Worm (Caenorhabditis elegans): ENCODE results near the gene dnj-2.
"Not testable (repeated sequence)": the region's sequence is repeated elsewhere in the genome, so short reads cannot be mapped to it uniquely, and the experiment has no call there.

Gene dnj-2

DNA sequence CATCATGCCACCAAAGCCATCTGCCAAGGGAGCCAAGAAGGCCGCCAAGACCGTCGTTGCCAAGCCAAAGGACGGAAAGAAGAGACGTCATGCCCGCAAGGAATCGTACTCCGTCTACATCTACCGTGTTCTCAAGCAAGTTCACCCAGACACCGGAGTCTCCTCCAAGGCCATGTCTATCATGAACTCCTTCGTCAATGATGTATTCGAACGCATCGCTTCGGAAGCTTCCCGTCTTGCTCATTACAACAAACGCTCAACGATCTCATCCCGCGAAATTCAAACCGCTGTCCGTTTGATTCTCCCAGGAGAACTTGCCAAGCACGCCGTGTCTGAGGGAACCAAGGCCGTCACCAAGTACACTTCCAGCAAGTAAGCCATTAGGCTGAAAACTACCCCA, 11.0 kb upstream of the dnj-2 start, which contains the start of gene his-48:
TSS of gene his-48 (plus strand) at position 5 of the 400 bp plus-strand sequence.
- TF ChIP-seq nhr-28 (tag; optimal IDR thresholded peaks at IDR 0.05); nhr-12 (tag; optimal IDR thresholded peaks at IDR 0.05); flh-1 (GFP tag; optimal IDR thresholded peaks at IDR 0.05): not testable (repeated sequence)

DNA sequence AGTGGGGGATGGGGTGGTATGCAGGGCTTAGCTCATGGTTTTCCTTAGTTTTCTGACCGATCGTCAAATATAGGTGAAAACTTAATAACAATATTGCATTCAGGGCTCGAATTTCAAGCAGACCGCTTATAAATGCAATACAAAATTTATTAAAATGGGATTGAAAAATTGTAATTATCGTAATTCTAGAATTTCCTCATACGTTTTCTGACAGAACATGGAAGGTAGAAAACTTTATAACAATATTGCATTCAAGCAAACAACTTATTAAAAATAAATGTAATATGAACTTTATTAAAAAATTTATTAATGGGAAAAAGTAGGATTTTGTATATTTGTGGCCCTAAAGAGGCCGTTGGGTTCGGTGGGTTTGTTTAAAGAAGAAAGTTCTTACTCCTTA, 9.9 kb upstream of the dnj-2 start:
- TF ChIP-seq pha-4 (tag; optimal IDR thresholded peaks at IDR 0.05) (no peak), blmp-1 (tag; optimal IDR thresholded peaks at IDR 0.05) (no peak), cnd-1 (tag; optimal IDR thresholded peaks at IDR 0.05) (no peak), mls-2 (tag; optimal IDR thresholded peaks at IDR 0.05) (no peak), ztf-11 (tag; optimal IDR thresholded peaks at IDR 0.05) (no peak), ces-1 (GFP tag; optimal IDR thresholded peaks at IDR 0.05) (no peak), flh-1 (GFP tag; optimal IDR thresholded peaks at IDR 0.05) (no peak), lin-13 (tag; optimal IDR thresholded peaks at IDR 0.05) (no peak), lsy-2 (tag; optimal IDR thresholded peaks at IDR 0.05) (no peak), elt-1 (tag; optimal IDR thresholded peaks at IDR 0.05; ENCODE audit: borderline replicate concordance, insufficient read depth) (no peak), unc-62 (GFP tag; optimal IDR thresholded peaks at IDR 0.05) (no peak), bed-3 (GFP tag; optimal IDR thresholded peaks at IDR 0.05) (no peak), sptf-1 (tag; optimal IDR thresholded peaks at IDR 0.05) (no peak), hlh-1 (tag; optimal IDR thresholded peaks at IDR 0.05) (no peak), ceh-83 (GFP tag; optimal IDR thresholded peaks at IDR 0.05) (no peak)

DNA sequence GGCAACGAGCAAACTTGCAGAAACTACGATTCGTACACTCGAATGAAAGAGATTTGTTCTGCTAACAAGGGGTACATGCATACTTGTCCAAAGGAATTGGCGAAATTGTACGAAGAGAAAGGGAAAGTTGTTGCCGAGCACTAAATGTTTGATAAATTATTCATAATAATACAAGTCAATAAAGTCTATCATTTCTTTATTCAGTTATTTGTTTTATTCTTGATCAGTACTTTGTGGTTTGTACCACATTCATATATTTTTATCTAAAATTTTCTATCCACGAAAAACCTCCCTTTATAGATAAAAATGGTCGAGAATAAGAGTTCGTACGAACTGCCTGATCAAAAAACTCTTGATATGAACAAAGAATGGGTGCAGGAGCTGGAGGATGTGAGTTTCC, 6.7 kb upstream of the dnj-2 start, which contains the start of gene edg-1:
TSS of gene edg-1 (plus strand) at position 301 of the 400 bp plus-strand sequence.
- TF ChIP-seq sptf-1 (tag; optimal IDR thresholded peaks at IDR 0.05), result no peak

DNA sequence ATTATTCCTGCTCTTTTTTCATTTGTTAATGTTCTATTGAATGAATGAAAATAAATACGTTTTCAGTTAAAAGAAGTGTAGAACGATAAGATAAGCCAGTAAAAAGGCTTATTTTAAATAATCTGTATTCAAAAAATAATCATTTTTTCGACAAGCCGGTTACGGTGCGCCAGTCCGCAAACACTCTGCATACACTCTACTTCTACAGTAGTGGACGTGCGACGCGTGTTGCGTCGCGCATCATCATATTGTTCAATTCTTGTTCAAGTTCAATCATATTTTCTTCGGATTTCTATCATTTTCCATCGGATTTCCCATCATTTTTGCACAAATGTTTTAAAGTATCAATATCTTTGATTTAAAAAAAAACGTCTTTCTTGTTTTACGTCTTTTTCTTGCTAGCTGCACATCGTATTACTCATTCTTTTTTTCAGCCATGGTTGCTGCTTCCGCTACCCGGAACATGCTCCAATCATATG, 6.1 kb upstream of the dnj-2 start, which contains the start of gene B0035.18:
TSS of gene B0035.18 (plus strand) at position 429 of the 479 bp plus-strand sequence.
- TF ChIP-seq nhr-2 (tag; optimal IDR thresholded peaks at IDR 0.05), result no peak
- no peak for TF ChIP-seq elt-3 (tag; optimal IDR thresholded peaks at IDR 0.05)
- no peak for TF ChIP-seq nhr-76 (tag; optimal IDR thresholded peaks at IDR 0.05)
- TF ChIP-seq lin-32 (GFP tag; optimal IDR thresholded peaks at IDR 0.05), result no peak
- TF ChIP-seq mab-5 (tag; optimal IDR thresholded peaks at IDR 0.05), result no peak
- no peak for TF ChIP-seq pha-4 (tag; optimal IDR thresholded peaks at IDR 0.05)
- no peak for TF ChIP-seq flh-1 (GFP tag; optimal IDR thresholded peaks at IDR 0.05)
- no peak for TF ChIP-seq unc-39 (tag; optimal IDR thresholded peaks at IDR 0.05)

DNA sequence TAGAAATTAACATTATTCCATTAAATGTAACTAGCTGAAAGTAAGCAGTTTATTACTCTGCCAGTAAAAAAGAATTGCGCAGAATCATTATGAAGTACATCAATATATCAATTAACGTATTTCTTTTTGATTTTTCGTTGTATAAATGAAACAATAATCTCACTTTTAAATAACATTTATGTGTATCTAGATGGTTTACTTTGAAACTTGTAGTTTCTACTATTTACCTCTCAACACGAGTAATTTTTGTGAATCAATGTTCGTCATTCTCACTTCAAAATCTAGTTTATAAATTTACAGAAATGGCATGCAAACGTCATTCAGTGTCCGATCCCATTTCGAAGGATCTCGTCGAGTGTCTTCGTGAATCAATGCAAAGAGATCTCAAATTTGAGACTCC, 3.3 kb upstream of the dnj-2 start, which contains the start of gene gspd-1:
TSS of gene gspd-1 (plus strand) at position 301 of the 400 bp plus-strand sequence.
- no peak for TF ChIP-seq mls-2 (tag; optimal IDR thresholded peaks at IDR 0.05)
- TF ChIP-seq nhr-12 (tag; optimal IDR thresholded peaks at IDR 0.05), result no peak
- TF ChIP-seq nhr-237 (tag; optimal IDR thresholded peaks at IDR 0.05), result no peak

DNA sequence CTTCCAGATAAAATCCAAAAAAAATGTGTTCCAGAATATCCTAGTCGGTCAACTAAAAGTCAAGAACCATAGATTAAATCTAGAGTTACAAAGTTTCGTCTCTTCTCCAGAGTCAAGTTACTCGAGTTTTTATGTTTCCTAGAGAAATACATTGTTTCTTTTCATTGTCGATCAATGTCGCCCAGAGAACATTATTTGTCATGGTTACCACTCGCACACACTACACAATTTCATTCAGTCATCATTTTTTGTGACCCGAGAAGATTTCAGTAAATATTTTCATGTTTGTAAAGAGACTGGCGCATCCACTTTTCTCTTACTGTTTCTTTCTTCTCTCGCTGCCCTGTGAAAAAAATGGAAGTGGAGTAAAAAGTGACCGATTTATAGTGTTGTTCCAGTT, 2.9 kb upstream of the dnj-2 start:
- TF ChIP-seq sem-2 (GFP tag; optimal IDR thresholded peaks at IDR 0.05) (no peak), nhr-12 (tag; optimal IDR thresholded peaks at IDR 0.05) (no peak)

DNA sequence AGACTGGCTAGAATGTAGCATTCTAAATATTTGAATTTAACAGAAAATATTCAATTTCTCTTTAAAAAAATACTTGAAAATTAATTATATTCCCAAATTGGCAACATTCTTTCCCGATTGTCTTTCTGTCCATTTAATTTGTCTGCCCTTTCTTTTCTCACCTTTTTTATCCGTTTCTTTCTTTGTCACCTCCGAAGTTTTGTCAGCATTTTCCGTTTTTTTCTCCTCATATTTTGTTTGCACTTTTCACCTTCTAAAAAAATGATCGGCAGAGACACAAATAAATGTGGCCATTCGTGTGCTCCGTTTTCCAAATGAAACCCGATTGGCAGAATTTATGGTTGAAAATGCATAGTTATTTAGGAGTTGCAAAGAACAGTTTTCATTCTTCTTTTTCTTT, 2.3 kb upstream of the dnj-2 start:
- TF ChIP-seq bed-3 (GFP tag; optimal IDR thresholded peaks at IDR 0.05) (no peak), zip-8 (tag; optimal IDR thresholded peaks at IDR 0.05) (no peak), lin-13 (tag; optimal IDR thresholded peaks at IDR 0.05) (no peak), nhr-12 (tag; optimal IDR thresholded peaks at IDR 0.05) (no peak), elt-3 (tag; optimal IDR thresholded peaks at IDR 0.05) (no peak), hlh-1 (tag; optimal IDR thresholded peaks at IDR 0.05) (no peak), elt-1 (tag; optimal IDR thresholded peaks at IDR 0.05; ENCODE audit: borderline replicate concordance, insufficient read depth) (no peak), sptf-1 (tag; optimal IDR thresholded peaks at IDR 0.05) (no peak), blmp-1 (tag; optimal IDR thresholded peaks at IDR 0.05) (no peak), nhr-76 (tag; optimal IDR thresholded peaks at IDR 0.05) (no peak), tbx-8 (GFP tag; optimal IDR thresholded peaks at IDR 0.05) (no peak), unc-62 (GFP tag; optimal IDR thresholded peaks at IDR 0.05) (no peak), nhr-237 (tag; optimal IDR thresholded peaks at IDR 0.05) (no peak), ces-1 (GFP tag; optimal IDR thresholded peaks at IDR 0.05) (no peak), snpc-4 (tag; optimal IDR thresholded peaks at IDR 0.05) (no peak)
